Fruit fly (Drosophila melanogaster): ENCODE measurements around the gene Hpr1.
A peak's percentile ranks its signal among the peaks of the same experiment; 100 is the strongest.

Gene Hpr1

dm6 chr3R:5846570-5847270, 25.5 kb upstream of the Hpr1 start, which contains the start of gene CG14676:
Gene CG14676, plus strand, starts transcription at chr3R:5847220.
- TF ChIP-seq CG17806 (tag; optimal IDR thresholded peaks at IDR 0.05) (no peak), CG13204 (GFP tag; optimal IDR thresholded peaks at IDR 0.05) (no peak), D1 (tag; optimal IDR thresholded peaks at IDR 0.05) (no peak), CG12605 (GFP tag; IDR thresholded peaks at IDR 0.05) (no peak), CG32121 (GFP tag; IDR thresholded peaks at IDR 0.05) (no peak), CG10348 (GFP tag; IDR thresholded peaks at IDR 0.05) (no peak), CG8159 (tag; optimal IDR thresholded peaks at IDR 0.05) (no peak), gl (tag; optimal IDR thresholded peaks at IDR 0.05) (no peak), CG8301 (tag; optimal IDR thresholded peaks at IDR 0.05) (no peak), CG14655 (GFP tag; optimal IDR thresholded peaks at IDR 0.05) (no peak), Ets98B (GFP tag; IDR thresholded peaks at IDR 0.05) (no peak), Pif1A (GFP tag; optimal IDR thresholded peaks at IDR 0.05) (no peak), Snoo (tag; optimal IDR thresholded peaks at IDR 0.05) (no peak), CG9948 (tag; optimal IDR thresholded peaks at IDR 0.05) (no peak), fd96Ca (GFP tag; IDR thresholded peaks at IDR 0.05) (no peak), EcR (GFP tag; optimal IDR thresholded peaks at IDR 0.05) (no peak), CG15710 (tag; optimal IDR thresholded peaks at IDR 0.05) (no peak), Pif1B (GFP tag; optimal IDR thresholded peaks at IDR 0.05) (no peak)

dm6 chr3R:5843516-5843915, 22.3 kb upstream of the Hpr1 start:
- no peak for TF ChIP-seq CG8301 (tag; optimal IDR thresholded peaks at IDR 0.05)
- TF ChIP-seq Ets98B (GFP tag; IDR thresholded peaks at IDR 0.05) = no peak
- no peak for TF ChIP-seq CG10348 (GFP tag; IDR thresholded peaks at IDR 0.05)
- TF ChIP-seq CG8159 (tag; optimal IDR thresholded peaks at IDR 0.05) = no peak
- TF ChIP-seq CG17806 (tag; optimal IDR thresholded peaks at IDR 0.05) = no peak
- TF ChIP-seq CG14655 (GFP tag; optimal IDR thresholded peaks at IDR 0.05) = no peak
- TF ChIP-seq CG12605 (GFP tag; IDR thresholded peaks at IDR 0.05) = no peak
- no peak for TF ChIP-seq CG13204 (GFP tag; optimal IDR thresholded peaks at IDR 0.05)

dm6 chr3R:5841290-5841689, 20.1 kb upstream of the Hpr1 start:
- TF ChIP-seq EcR (GFP tag; optimal IDR thresholded peaks at IDR 0.05) (no peak), CG15710 (tag; optimal IDR thresholded peaks at IDR 0.05) (no peak), CG8301 (tag; optimal IDR thresholded peaks at IDR 0.05) (no peak), CG12605 (GFP tag; IDR thresholded peaks at IDR 0.05) (no peak), CG10348 (GFP tag; IDR thresholded peaks at IDR 0.05) (no peak), CG34367 (tag; optimal IDR thresholded peaks at IDR 0.05) (no peak), Pif1B (GFP tag; optimal IDR thresholded peaks at IDR 0.05) (no peak), D1 (tag; optimal IDR thresholded peaks at IDR 0.05) (no peak), Snoo (tag; optimal IDR thresholded peaks at IDR 0.05) (no peak), CG9948 (tag; optimal IDR thresholded peaks at IDR 0.05) (no peak), CG13204 (GFP tag; optimal IDR thresholded peaks at IDR 0.05) (no peak), CG17806 (tag; optimal IDR thresholded peaks at IDR 0.05) (no peak), CG8159 (tag; optimal IDR thresholded peaks at IDR 0.05) (no peak), gl (tag; optimal IDR thresholded peaks at IDR 0.05) (no peak), CG4496 (GFP tag; IDR thresholded peaks at IDR 0.05) (no peak), rn (GFP tag; IDR thresholded peaks at IDR 0.05) (no peak)

dm6 chr3R:5840870-5841269, 19.6 kb upstream of the Hpr1 start, which contains the start of gene CG1213:
Gene CG1213, plus strand, starts transcription at chr3R:5841170.
- no peak for TF ChIP-seq CG12605 (GFP tag; IDR thresholded peaks at IDR 0.05)
- TF ChIP-seq fd96Ca (GFP tag; IDR thresholded peaks at IDR 0.05) = no peak
- TF ChIP-seq CG32121 (GFP tag; IDR thresholded peaks at IDR 0.05) = no peak
- no peak for TF ChIP-seq CG34367 (tag; optimal IDR thresholded peaks at IDR 0.05)
- no peak for TF ChIP-seq CG15710 (tag; optimal IDR thresholded peaks at IDR 0.05)
- TF ChIP-seq CG10348 (GFP tag; IDR thresholded peaks at IDR 0.05) = no peak
- TF ChIP-seq Ets98B (GFP tag; IDR thresholded peaks at IDR 0.05) = no peak

- TF ChIP-seq CG14655 (GFP tag; optimal IDR thresholded peaks at IDR 0.05) (peak; percentile 29), Pif1A (GFP tag; optimal IDR thresholded peaks at IDR 0.05) (peak; percentile 69), CG12605 (GFP tag; IDR thresholded peaks at IDR 0.05) (no peak), CG17806 (tag; optimal IDR thresholded peaks at IDR 0.05) (peak; percentile 8), CG4496 (GFP tag; IDR thresholded peaks at IDR 0.05) (peak; percentile 35; the same call in 1 of the 3 replicates), CG34367 (tag; optimal IDR thresholded peaks at IDR 0.05) (peak; percentile 51), gl (tag; optimal IDR thresholded peaks at IDR 0.05) (no peak), CG32121 (GFP tag; IDR thresholded peaks at IDR 0.05) (no peak), rn (GFP tag; IDR thresholded peaks at IDR 0.05) (no peak), CG9948 (tag; optimal IDR thresholded peaks at IDR 0.05) (no peak), Pif1B (GFP tag; optimal IDR thresholded peaks at IDR 0.05) (peak; percentile 33), CG10348 (GFP tag; IDR thresholded peaks at IDR 0.05) (no peak), fd96Ca (GFP tag; IDR thresholded peaks at IDR 0.05) (no peak), CG8301 (tag; optimal IDR thresholded peaks at IDR 0.05) (no peak), Ets98B (GFP tag; IDR thresholded peaks at IDR 0.05) (no peak)
These were observed 17.6 kb upstream of the Hpr1 start for dm6 chr3R:5838683-5839365.

dm6 chr3R:5836536-5836935, 15.3 kb upstream of the Hpr1 start:
- TF ChIP-seq CG13204 (GFP tag; optimal IDR thresholded peaks at IDR 0.05) (no peak), Pif1B (GFP tag; optimal IDR thresholded peaks at IDR 0.05) (no peak), CG14655 (GFP tag; optimal IDR thresholded peaks at IDR 0.05) (no peak), CG8301 (tag; optimal IDR thresholded peaks at IDR 0.05) (no peak), fd96Ca (GFP tag; IDR thresholded peaks at IDR 0.05) (no peak), Ets98B (GFP tag; IDR thresholded peaks at IDR 0.05) (no peak), CG12605 (GFP tag; IDR thresholded peaks at IDR 0.05) (no peak), D1 (tag; optimal IDR thresholded peaks at IDR 0.05) (no peak), CG4496 (GFP tag; IDR thresholded peaks at IDR 0.05) (no peak), Pif1A (GFP tag; optimal IDR thresholded peaks at IDR 0.05) (no peak), CG32121 (GFP tag; IDR thresholded peaks at IDR 0.05) (no peak), CG10348 (GFP tag; IDR thresholded peaks at IDR 0.05) (no peak)

Measured in whole organism, pupa.